Fruit fly (Drosophila melanogaster) whole organism: ENCODE measurements around the gene Cyp4g15.

Source experiments
- CG8478 ChIP-seq: fragments of >200 bp; optimal IDR thresholded peaks from 2 replicates; lab custom pipeline; 2018; ENCODE audit warnings: inconsistent platforms
- EcR ChIP-seq, 2 experiments: fragments of >200 bp; optimal IDR thresholded peaks; 2 replicates each; lab custom pipeline; 2017; ENCODE audit warnings: missing biosample characterization in 2 of 2, missing genetic modification characterization in 2 of 2, missing genetic modification reagents in 2 of 2
- pan ChIP-seq: fragments of >200 bp; optimal IDR thresholded peaks from 2 replicates; lab custom pipeline; 2017
- psq ChIP-seq: fragments of >200 bp; optimal IDR thresholded peaks from 2 replicates; lab custom pipeline; 2017
- usp ChIP-seq: fragments of >200 bp; optimal IDR thresholded peaks from 2 replicates; lab custom pipeline; 2017; ENCODE audit warnings: missing biosample characterization, missing genetic modification characterization, mixed read lengths

DNA sequence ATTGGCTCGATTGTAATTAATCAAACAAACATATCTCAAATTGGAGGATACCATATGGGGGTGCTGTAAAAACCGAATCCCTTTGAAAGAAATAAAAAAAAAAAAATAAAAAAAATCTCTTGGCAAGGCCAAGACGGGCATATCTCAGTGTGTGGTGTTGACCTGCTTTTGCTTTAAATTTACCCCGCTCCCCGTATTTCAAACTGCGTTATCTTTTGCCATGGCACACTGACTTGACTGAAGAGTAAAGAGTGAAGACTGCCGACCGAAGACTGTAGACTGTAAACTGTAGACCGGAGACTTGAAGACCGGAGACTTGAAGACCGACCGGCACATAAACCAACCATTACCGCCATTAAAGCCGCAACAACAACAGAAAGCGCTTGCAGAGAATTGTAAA, 35.1 kb downstream of the Cyp4g15 start:
- TF ChIP-seq pan (lab: Kevin White, UChicago), result no peak
- no peak for TF ChIP-seq usp
- no peak for TF ChIP-seq EcR (GFP tag; optimal IDR thresholded peaks at IDR 0.05; lab: Kevin White, UChicago)
- no peak for TF ChIP-seq CG8478
- TF ChIP-seq psq, result no peak
